Worm (Caenorhabditis elegans) whole organism, midembryonic: ENCODE results near the gene lys-7.

Experiments
- T22C8.4 ChIP-seq: fragments of 200-800 bp; sonication (Bioruptor generic); IDR thresholded peaks from 2 replicates; pipeline ENCODE4 v1.3.6; 2022; ENCODE audit warnings: missing genetic modification characterization, missing compliant biosample characterization
- cog-1 ChIP-seq: sonication (generic microtip); optimal IDR thresholded peaks from 2 replicates; lab custom pipeline; 2016; ENCODE audit warnings: missing genetic modification characterization, missing compliant biosample characterization
- flt-1 ChIP-seq: fragments of 200-800 bp; sonication (Bioruptor generic); IDR thresholded peaks from 2 replicates; pipeline ENCODE4 v1.3.6; 2022; ENCODE audit warnings: missing genetic modification characterization, missing compliant biosample characterization
- klf-2 ChIP-seq: fragments of 200-800 bp; sonication (Bioruptor generic); conservative IDR thresholded peaks from 2 replicates; pipeline ENCODE4 v1.3.6; 2022; ENCODE audit warnings: missing genetic modification reagents, missing genetic modification characterization, missing compliant biosample characterization
- med-1 ChIP-seq: sonication (generic microtip); optimal IDR thresholded peaks from 2 replicates; lab custom pipeline; 2017; ENCODE audit warnings: missing genetic modification characterization, mild to moderate bottlenecking, missing compliant biosample characterization, antibody characterized with exemption, missing genetic modification reagents; ENCODE audit not compliant: insufficient read depth
- ref-1 ChIP-seq: fragments of 200-800 bp; sonication (Bioruptor generic); conservative IDR thresholded peaks from 2 replicates; pipeline ENCODE4 v1.3.6; 2022; ENCODE audit warnings: missing genetic modification reagents, missing genetic modification characterization, missing compliant biosample characterization
- tab-1 ChIP-seq: fragments of 200-800 bp; sonication (Bioruptor generic); IDR thresholded peaks from 2 replicates; pipeline ENCODE4 v1.3.6; 2022; ENCODE audit warnings: missing genetic modification characterization, missing compliant biosample characterization
- ztf-23 ChIP-seq: fragments of 200-800 bp; sonication (Bioruptor generic); IDR thresholded peaks from 2 replicates; pipeline ENCODE4 v1.3.6; 2022; ENCODE audit warnings: missing genetic modification reagents, missing genetic modification characterization, missing compliant biosample characterization
- ztf-29 ChIP-seq: fragments of 200-800 bp; sonication (Bioruptor generic); IDR thresholded peaks from 2 replicates; pipeline ENCODE4 v1.3.6; 2022; ENCODE audit warnings: missing genetic modification reagents, missing genetic modification characterization, missing compliant biosample characterization

lys-7 gene

DNA sequence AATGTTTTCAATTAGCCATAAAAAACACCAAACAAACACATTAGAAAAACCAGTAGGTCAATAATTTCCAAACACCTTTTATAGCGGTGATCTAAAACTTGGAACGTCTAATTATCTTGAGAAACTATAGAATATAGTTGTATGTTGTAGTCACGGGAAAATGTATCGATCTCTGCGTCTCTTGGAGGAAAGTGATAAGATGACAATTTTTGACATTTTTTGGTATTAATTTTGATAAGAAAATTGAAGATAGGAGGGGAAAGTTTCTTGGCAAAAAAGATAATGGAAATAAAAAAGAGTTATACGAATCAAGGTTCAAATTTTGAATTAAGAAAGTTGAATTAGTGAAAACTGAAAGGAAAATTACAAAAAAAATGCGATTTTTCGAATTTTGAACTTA lies 23.3 kb upstream of the lys-7 start:
- TF ChIP-seq ztf-29: no peak
- TF ChIP-seq ref-1 (GFP tag; lab: Robert Waterston, UW): no peak
- TF ChIP-seq ztf-23 (GFP tag; lab: Robert Waterston, UW): no peak
- TF ChIP-seq tab-1: no peak
- TF ChIP-seq cog-1: no peak
- no peak for TF ChIP-seq flt-1 (GFP tag; lab: Robert Waterston, UW)
- TF ChIP-seq T22C8.4 (GFP tag; lab: Robert Waterston, UW): no peak
- TF ChIP-seq med-1: no peak
- no peak for TF ChIP-seq klf-2 (GFP tag; lab: Robert Waterston, UW)

DNA sequence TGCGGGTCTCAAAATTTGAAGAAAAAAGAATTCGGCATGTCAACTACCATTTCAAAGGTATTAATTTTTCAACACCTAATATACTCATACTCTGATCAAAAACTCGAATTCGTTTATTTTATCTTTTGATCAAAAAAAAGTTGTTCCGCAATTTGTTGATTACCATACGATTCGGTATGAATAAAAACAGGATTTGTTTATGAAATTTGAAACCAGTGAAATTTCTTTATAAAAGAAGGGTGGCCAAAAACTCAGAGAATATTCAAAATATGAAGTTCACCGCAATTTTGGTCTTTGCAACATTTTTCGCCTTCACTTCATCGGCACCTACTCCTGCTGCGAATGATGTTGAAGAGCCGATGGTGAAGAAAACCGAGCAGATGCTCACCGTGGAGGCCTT lies 19.6 kb upstream of the lys-7 start, which contains the start of the genes C07G3.8 and C07G3.10:
C07G3.8 (minus strand) TSS at position 101 of the 400 bp plus-strand sequence.
C07G3.10 (plus strand) TSS at position 270 of the 400 bp plus-strand sequence.
- no peak for TF ChIP-seq T22C8.4 (GFP tag; lab: Robert Waterston, UW)
- TF ChIP-seq ref-1 (GFP tag; lab: Robert Waterston, UW): no peak
- no peak for TF ChIP-seq cog-1
- TF ChIP-seq med-1: no peak
- TF ChIP-seq flt-1 (GFP tag; lab: Robert Waterston, UW): no peak
- no peak for TF ChIP-seq ztf-23 (GFP tag; lab: Robert Waterston, UW)
- no peak for TF ChIP-seq tab-1
- no peak for TF ChIP-seq klf-2 (GFP tag; lab: Robert Waterston, UW)
- TF ChIP-seq ztf-29: no peak

DNA sequence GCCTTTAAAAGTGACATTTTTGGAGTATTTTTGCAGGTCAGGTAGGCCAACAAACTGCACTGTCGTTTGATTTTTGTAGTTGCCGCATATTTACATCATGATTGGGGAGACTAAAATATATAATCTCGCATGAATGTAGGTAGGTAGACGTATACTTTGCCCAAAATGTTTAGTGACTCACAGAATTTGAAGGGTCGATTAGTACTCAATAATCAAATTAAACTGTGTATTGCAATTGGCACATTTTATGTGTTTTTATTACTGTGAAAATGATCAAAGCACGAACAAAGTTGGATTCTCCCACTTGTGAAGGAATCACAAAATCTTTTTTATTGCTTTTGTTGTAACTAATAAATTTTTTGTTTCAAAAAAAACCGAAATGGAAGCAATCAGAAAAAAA lies 14.5 kb upstream of the lys-7 start, which contains the start of gene C07G3.15:
C07G3.15 (minus strand) TSS at position 101 of the 400 bp plus-strand sequence.
- TF ChIP-seq cog-1 (no peak), flt-1 (GFP tag; lab: Robert Waterston, UW) (no peak), ztf-23 (GFP tag; lab: Robert Waterston, UW) (no peak), tab-1 (no peak), med-1 (no peak), ref-1 (GFP tag; lab: Robert Waterston, UW) (no peak), ztf-29 (no peak), T22C8.4 (GFP tag; lab: Robert Waterston, UW) (no peak), klf-2 (GFP tag; lab: Robert Waterston, UW) (no peak)

DNA sequence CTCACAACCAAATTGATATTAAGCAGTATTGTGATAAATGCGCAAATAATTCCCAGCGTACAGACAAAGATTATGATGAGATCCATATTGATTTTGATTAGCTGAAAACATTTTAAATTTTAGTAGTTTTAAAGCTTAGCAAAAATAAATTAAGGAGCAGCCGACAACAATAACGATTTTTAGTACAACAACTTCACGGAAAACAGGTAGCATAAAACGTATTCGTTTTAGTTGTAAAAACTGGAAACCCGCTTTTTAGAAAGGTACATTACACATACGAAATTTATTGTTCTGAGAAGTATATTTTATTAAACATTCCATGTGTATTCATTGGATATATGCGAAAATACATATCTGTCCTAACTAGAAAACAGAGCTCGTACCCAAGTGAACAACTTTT lies 8.0 kb upstream of the lys-7 start, which contains the start of gene srbc-36:
srbc-36 (minus strand) TSS at position 101 of the 400 bp plus-strand sequence.
- TF ChIP-seq ztf-29 (no peak), ztf-23 (GFP tag; lab: Robert Waterston, UW) (no peak), T22C8.4 (GFP tag; lab: Robert Waterston, UW) (no peak)

DNA sequence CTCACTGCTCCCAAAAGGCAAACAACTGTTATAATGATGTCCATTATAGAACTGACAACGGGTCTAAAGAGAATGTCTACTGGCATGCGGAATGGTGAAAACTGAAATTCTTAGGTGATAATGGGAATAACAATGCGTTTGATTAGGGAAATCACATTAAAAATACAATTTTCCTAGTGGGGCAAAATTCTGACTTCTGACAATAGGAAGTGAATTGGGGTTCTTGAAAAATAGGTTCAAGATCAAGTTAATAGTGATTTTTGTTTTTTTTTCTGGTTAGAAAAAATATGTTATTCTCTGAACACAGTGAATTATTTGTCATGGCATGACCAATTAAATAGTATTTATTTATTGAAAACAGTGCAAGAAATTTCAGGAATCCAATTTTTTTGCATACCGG lies 4.5 kb upstream of the lys-7 start, which contains the start of gene srbc-32:
srbc-32 (minus strand) TSS at position 101 of the 400 bp plus-strand sequence.
- no peak for TF ChIP-seq T22C8.4 (GFP tag; lab: Robert Waterston, UW)
- TF ChIP-seq ztf-23 (GFP tag; lab: Robert Waterston, UW): no peak
- no peak for TF ChIP-seq ztf-29
- no peak for TF ChIP-seq ref-1 (GFP tag; lab: Robert Waterston, UW)
- TF ChIP-seq klf-2 (GFP tag; lab: Robert Waterston, UW): no peak
- TF ChIP-seq tab-1: no peak
- TF ChIP-seq cog-1: no peak
- TF ChIP-seq flt-1 (GFP tag; lab: Robert Waterston, UW): no peak
- no peak for TF ChIP-seq med-1

DNA sequence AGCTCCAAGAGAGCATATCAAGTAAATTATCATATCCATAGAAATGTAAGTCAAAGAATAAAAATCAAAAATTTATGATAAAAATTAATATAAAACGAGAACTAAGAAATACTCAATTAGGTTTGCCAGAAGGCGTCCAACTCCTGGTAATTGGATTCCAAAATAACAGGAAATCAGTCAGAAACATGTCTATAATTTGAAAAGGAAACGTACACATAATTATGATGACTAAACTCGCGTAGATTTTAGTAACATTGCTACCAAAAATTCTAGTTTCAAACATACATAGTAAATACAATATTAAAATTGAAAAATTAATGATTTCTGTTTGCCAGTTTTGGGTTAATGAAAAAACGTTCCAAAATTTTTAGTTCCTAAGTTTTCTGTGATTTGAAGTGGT lies 2.3 kb upstream of the lys-7 start, which contains the start of gene srbc-33:
srbc-33 (minus strand) TSS at position 101 of the 400 bp plus-strand sequence.
- TF ChIP-seq cog-1 (no peak), ztf-29 (no peak), flt-1 (GFP tag; lab: Robert Waterston, UW) (no peak), med-1 (no peak), klf-2 (GFP tag; lab: Robert Waterston, UW) (no peak), ztf-23 (GFP tag; lab: Robert Waterston, UW) (no peak), tab-1 (no peak), T22C8.4 (GFP tag; lab: Robert Waterston, UW) (no peak), ref-1 (GFP tag; lab: Robert Waterston, UW) (no peak)

DNA sequence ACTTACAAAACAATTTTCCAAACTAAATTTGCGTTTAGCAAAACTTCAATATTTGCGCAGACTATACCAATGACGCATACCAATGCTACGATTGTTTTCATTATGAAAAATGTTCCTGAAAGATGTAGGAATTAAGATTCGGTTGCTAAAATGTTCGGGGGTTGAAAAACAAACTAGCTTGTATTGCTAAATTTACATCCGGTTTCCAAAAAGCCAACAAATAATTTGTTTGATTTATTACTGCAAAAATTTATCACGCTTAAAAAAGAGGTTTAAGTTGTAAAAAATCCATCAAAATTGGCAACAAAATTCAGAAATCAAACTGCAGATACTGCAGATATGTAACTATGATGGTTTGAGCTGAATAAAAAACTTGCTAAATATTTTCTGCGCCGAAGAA lies 2.1 kb downstream of the lys-7 start, which contains the start of gene srbc-30:
srbc-30 (minus strand) TSS at position 101 of the 400 bp plus-strand sequence.
- no peak for TF ChIP-seq ztf-23 (GFP tag; lab: Robert Waterston, UW)
- no peak for TF ChIP-seq klf-2 (GFP tag; lab: Robert Waterston, UW)
- no peak for TF ChIP-seq med-1
- no peak for TF ChIP-seq T22C8.4 (GFP tag; lab: Robert Waterston, UW)

DNA sequence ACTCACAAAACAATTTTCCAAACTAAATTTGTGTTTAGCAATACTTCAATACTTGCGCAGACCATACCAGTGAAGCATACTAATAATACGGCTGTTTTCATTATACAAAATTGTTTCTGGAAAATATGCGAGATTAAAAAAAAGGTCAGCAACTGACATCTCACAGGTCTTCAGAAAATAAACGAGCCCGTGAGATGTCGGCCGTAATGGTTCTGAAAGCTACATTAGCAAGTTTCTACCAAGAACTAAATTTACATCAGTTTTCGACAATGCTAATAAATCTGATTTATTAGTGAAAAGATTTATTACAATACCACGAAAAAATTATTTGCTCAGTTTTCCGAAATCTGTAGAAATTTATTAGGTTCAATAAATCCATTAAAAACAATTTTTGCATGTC lies 4.9 kb downstream of the lys-7 start, which contains the start of gene srbc-31:
srbc-31 (minus strand) TSS at position 101 of the 400 bp plus-strand sequence.
- no peak for TF ChIP-seq ztf-29
- no peak for TF ChIP-seq T22C8.4 (GFP tag; lab: Robert Waterston, UW)
- TF ChIP-seq ref-1 (GFP tag; lab: Robert Waterston, UW): no peak
- TF ChIP-seq flt-1 (GFP tag; lab: Robert Waterston, UW): no peak
- no peak for TF ChIP-seq klf-2 (GFP tag; lab: Robert Waterston, UW)
- TF ChIP-seq cog-1: no peak
- no peak for TF ChIP-seq ztf-23 (GFP tag; lab: Robert Waterston, UW)
- TF ChIP-seq med-1: no peak
- TF ChIP-seq tab-1: no peak

DNA sequence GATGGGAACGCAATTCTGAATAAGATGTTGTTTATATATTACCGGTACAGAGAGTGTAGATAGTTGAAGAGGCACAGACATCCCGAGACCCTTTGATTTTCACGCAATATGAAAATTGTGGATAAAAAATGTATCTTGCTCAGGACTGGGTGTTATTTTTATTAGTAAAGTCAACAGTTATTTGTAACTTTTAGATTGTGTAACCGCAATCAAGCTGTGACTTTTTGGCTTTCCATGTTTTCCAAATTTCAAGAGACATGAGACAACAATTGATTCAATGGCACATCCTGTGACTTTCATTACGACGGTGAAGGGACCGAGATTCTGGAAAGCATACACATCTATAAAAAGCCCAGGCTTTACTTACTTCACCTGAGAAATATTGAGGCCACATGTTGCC lies 6.2 kb downstream of the lys-7 start:
- TF ChIP-seq ztf-29 (no peak), cog-1 (no peak), T22C8.4 (GFP tag; lab: Robert Waterston, UW) (no peak), klf-2 (GFP tag; lab: Robert Waterston, UW) (no peak), flt-1 (GFP tag; lab: Robert Waterston, UW) (no peak), ref-1 (GFP tag; lab: Robert Waterston, UW) (no peak), med-1 (no peak), ztf-23 (GFP tag; lab: Robert Waterston, UW) (no peak), tab-1 (no peak)

DNA sequence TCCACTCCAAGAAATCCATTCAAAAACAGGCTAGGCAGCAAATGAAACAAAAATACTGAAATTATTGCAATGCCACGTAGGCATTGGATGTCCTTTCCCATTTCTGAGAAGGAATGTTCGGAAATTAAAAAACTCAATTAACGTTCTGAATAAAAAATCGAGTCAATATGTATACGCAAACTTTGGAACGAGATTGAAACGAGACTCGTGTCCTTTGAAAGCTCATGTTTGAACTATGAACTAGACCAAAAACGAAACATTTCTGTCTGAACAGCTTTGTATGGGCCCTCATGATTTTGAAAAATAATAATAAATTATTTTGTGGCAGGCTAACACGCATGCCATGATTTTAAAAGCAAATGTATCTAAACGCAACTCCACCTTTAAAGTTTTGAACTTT lies 7.4 kb downstream of the lys-7 start, which contains the start of gene oac-2:
oac-2 (minus strand) TSS at position 101 of the 400 bp plus-strand sequence.
- TF ChIP-seq tab-1 (no peak), ref-1 (GFP tag; lab: Robert Waterston, UW) (no peak), ztf-23 (GFP tag; lab: Robert Waterston, UW) (no peak), ztf-29 (no peak), med-1 (no peak), flt-1 (GFP tag; lab: Robert Waterston, UW) (no peak), klf-2 (GFP tag; lab: Robert Waterston, UW) (no peak), T22C8.4 (GFP tag; lab: Robert Waterston, UW) (no peak), cog-1 (no peak)
